Fruit fly (Drosophila melanogaster): ENCODE measurements around the gene MFS3.

MFS3 gene

DNA sequence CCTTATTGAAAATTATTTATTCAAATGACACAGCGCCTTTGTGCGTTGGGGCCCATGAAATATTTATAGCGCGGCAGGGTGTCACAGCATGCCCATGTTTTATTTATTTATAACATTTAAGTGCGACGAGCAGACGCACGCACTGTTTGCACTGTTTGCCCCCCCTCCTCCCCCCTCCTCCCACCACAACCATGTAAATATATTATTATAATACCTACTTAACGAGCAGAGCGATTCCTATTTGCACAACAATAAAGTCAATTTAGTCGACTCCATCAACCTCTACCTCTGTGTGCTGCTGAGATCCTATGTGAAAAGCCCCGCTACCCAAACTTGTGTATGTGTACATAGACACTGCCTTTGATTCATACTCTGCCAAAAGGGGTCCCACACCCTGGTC, 48.3 kb upstream of the MFS3 start (continued):
- peak; percentile 50 for TF ChIP-seq oc (tag; optimal IDR thresholded peaks at IDR 0.05)
- peak; percentile 53 for TF ChIP-seq Asciz (GFP tag; optimal IDR thresholded peaks at IDR 0.05)
- TF ChIP-seq Mad (GFP tag; optimal IDR thresholded peaks at IDR 0.05) = no peak
- no peak for TF ChIP-seq CG3065 (GFP tag; optimal IDR thresholded peaks at IDR 0.05)
- no peak for TF ChIP-seq chm (GFP tag; IDR thresholded peaks at IDR 0.05)
- TF ChIP-seq CoRest (tag; optimal IDR thresholded peaks at IDR 0.05) = peak; percentile 17
- TF ChIP-seq ro (GFP tag; IDR thresholded peaks at IDR 0.05) = no peak
- no peak for TF ChIP-seq ranshi (GFP tag; IDR thresholded peaks at IDR 0.05)
- TF ChIP-seq CG31365 (tag; optimal IDR thresholded peaks at IDR 0.05) = no peak
- no peak for TF ChIP-seq CG11398 (GFP tag; optimal IDR thresholded peaks at IDR 0.05)
- TF ChIP-seq hb (GFP tag; IDR thresholded peaks at IDR 0.05; ENCODE audit: partially characterized antibody) = no peak
- TF ChIP-seq CG1024 (GFP tag; IDR thresholded peaks at IDR 0.05) = peak; percentile 32; the same call in 1 of the 2 replicates
- TF ChIP-seq ken (GFP tag; IDR thresholded peaks at IDR 0.05) = no peak
- no peak for TF ChIP-seq rib (GFP tag; IDR thresholded peaks at IDR 0.05)
- no peak for TF ChIP-seq sc (optimal IDR thresholded peaks at IDR 0.05)
- peak; percentile 50 for TF ChIP-seq sc (GFP tag; optimal IDR thresholded peaks at IDR 0.05)
- no peak for TF ChIP-seq ftz-f1 (GFP tag; optimal IDR thresholded peaks at IDR 0.05)
- peak; percentile 43 for TF ChIP-seq caup (GFP tag; optimal IDR thresholded peaks at IDR 0.05; ENCODE audit: severe bottlenecking)
- TF ChIP-seq NFAT (GFP tag; IDR thresholded peaks at IDR 0.05) = no peak
- TF ChIP-seq CG12391 (tag; optimal IDR thresholded peaks at IDR 0.05) = peak; percentile 27
- TF ChIP-seq CG2199 (GFP tag; IDR thresholded peaks at IDR 0.05) = no peak
- TF ChIP-seq al (GFP tag; IDR thresholded peaks at IDR 0.05) = no peak
- no peak for TF ChIP-seq run (tag; optimal IDR thresholded peaks at IDR 0.05)
- TF ChIP-seq CG13296 (GFP tag; optimal IDR thresholded peaks at IDR 0.05) = peak; percentile 33
- no peak for TF ChIP-seq CG14050 (GFP tag; IDR thresholded peaks at IDR 0.05)
- TF ChIP-seq bowl (GFP tag; IDR thresholded peaks at IDR 0.05) = no peak
- TF ChIP-seq Max (GFP tag; optimal IDR thresholded peaks at IDR 0.05) = no peak
- peak; percentile 3 for TF ChIP-seq tap (tag; optimal IDR thresholded peaks at IDR 0.05)
- peak; percentile 47 for TF ChIP-seq CG17912 (GFP tag; optimal IDR thresholded peaks at IDR 0.05)
- TF ChIP-seq H2.0 (GFP tag; IDR thresholded peaks at IDR 0.05) = no peak
- TF ChIP-seq Sox102F (GFP tag; optimal IDR thresholded peaks at IDR 0.05) = peak; percentile 50
- TF ChIP-seq CG4328 (GFP tag; optimal IDR thresholded peaks at IDR 0.05) = peak; percentile 28
- TF ChIP-seq onecut (GFP tag; IDR thresholded peaks at IDR 0.05) = 0 out of 2 replicates have a peak, but pooled peaks have one; percentile 18
- TF ChIP-seq CG7271 (tag; optimal IDR thresholded peaks at IDR 0.05) = no peak
- peak; percentile 39 for TF ChIP-seq ewg (GFP tag; optimal IDR thresholded peaks at IDR 0.05)
- TF ChIP-seq grau (tag; optimal IDR thresholded peaks at IDR 0.05) = no peak
- peak; percentile 53; the same call in 1 of the 2 replicates for TF ChIP-seq crol (GFP tag; IDR thresholded peaks at IDR 0.05)
- TF ChIP-seq wdn (GFP tag; IDR thresholded peaks at IDR 0.05) = no peak
- no peak for TF ChIP-seq CG9932 (GFP tag; IDR thresholded peaks at IDR 0.05)
- no peak for TF ChIP-seq tup (GFP tag; optimal IDR thresholded peaks at IDR 0.05)
- no peak for TF ChIP-seq esg (GFP tag; conservative IDR thresholded peaks at IDR 0.05)
- TF ChIP-seq vvl (GFP tag; IDR thresholded peaks at IDR 0.05) = peak; percentile 72
- TF ChIP-seq salm (tag; optimal IDR thresholded peaks at IDR 0.05) = peak; percentile 46
- no peak for TF ChIP-seq eyg (GFP tag; optimal IDR thresholded peaks at IDR 0.05)
- no peak for TF ChIP-seq CG10565 (GFP tag; optimal IDR thresholded peaks at IDR 0.05)
- peak; percentile 17 for TF ChIP-seq Hey (tag; optimal IDR thresholded peaks at IDR 0.05)
- TF ChIP-seq Sox100B (GFP tag; optimal IDR thresholded peaks at IDR 0.05) = peak; percentile 21
- TF ChIP-seq CG11696 (GFP tag; IDR thresholded peaks at IDR 0.05) = no peak
- peak; percentile 13 for TF ChIP-seq CG15269 (tag; optimal IDR thresholded peaks at IDR 0.05)
- no peak for TF ChIP-seq C15 (GFP tag; IDR thresholded peaks at IDR 0.05)
- no peak for TF ChIP-seq CG3995 (GFP tag; optimal IDR thresholded peaks at IDR 0.05)
- peak; percentile 1 for TF ChIP-seq CG6254 (GFP tag; optimal IDR thresholded peaks at IDR 0.05)
